Worm (Caenorhabditis elegans): ENCODE results near the gene mrpl-55.

mrpl-55 gene

DNA sequence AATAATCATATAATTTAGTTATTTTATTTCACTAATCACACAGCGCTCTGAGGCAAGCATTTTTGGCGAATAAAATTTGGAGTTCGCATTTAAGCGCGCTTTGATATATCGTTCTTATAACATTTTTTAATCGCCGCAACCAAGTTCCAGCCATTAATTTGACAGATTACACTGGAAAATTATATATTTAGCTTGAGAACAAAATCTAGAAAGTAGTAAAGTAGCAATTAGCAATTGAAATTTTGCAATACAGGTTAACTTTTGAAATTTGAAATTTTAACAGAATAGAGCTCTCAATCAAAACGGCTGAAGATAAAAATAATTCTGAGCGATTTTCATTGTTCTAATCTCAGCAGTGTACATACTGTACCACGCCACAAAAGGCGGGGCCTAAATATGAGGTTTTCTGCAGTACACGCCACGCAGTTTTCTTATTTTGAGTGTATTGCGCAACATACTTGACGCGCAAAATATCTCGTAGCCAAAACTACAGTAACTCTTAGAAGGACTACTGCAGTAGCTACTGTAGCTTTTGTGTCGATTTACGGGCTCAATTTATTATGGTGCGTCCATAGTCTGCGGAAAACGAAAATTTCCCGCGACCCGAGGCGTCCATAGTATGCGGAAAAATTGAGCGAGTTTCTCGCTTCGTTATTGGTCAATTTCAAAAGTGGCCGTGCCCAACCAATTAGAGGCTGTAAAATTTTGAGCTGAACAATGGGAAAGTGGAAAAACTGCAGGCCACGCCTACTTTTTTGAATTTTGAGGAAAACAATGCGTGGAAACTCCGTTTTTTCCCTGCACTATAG lies 16.5 kb upstream of the mrpl-55 start (continued):
- TF ChIP-seq mcd-1 (GFP tag; IDR thresholded peaks at IDR 0.05): peak; percentile 8; the same call in 1 of the 2 replicates
- no peak for TF ChIP-seq egl-18 (GFP tag; IDR thresholded peaks at IDR 0.05)
- peak; percentile 67; the same call in 1 of the 2 replicates for TF ChIP-seq ekl-4 (GFP tag; IDR thresholded peaks at IDR 0.05)
- no peak for TF ChIP-seq nhr-179 (tag; optimal IDR thresholded peaks at IDR 0.05)
- TF ChIP-seq rec-8 (tag; optimal IDR thresholded peaks at IDR 0.05): peak in 1 of 2 experiments; percentile 16
- peak; percentile 24 for TF ChIP-seq tbx-9 (tag; optimal IDR thresholded peaks at IDR 0.05; ENCODE audit: borderline replicate concordance)

DNA sequence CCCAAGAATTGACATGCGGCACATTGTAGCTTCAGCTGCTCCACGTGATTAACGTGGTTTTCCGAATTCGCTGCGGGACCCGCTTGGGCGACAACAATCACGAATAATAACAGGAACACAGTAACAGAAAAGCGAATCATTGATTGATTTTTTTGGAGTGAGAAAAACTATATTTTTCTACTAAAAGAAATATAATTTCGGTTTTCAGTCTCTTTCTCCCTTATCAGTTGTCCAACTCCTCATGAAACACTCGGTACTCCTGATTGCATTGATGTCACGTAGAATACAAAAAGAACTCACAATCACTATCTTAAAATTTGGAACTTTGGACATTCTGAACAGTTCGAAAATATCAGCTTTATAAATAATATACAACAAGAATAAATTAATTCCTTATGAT lies 14.9 kb upstream of the mrpl-55 start, which contains the start of gene Y66H1A.5:
Y66H1A.5 (minus strand) TSS at position 265 of the 400 bp plus-strand sequence.
- TF ChIP-seq madf-3 (GFP tag; IDR thresholded peaks at IDR 0.05) (0 out of 2 replicates have a peak, but pooled peaks have one; percentile 53), tlf-1 (GFP tag; optimal IDR thresholded peaks at IDR 0.05) (peak; percentile 37), atf-7 (tag; optimal IDR thresholded peaks at IDR 0.05) (no peak), nhr-80 (tag; optimal IDR thresholded peaks at IDR 0.05) (peak; percentile 50), F55B11.4 (tag; optimal IDR thresholded peaks at IDR 0.05; ENCODE audit: borderline replicate concordance, insufficient read depth) (no peak), let-607 (tag; optimal IDR thresholded peaks at IDR 0.05) (peak in 1 of 2 experiments; percentile 16)

DNA sequence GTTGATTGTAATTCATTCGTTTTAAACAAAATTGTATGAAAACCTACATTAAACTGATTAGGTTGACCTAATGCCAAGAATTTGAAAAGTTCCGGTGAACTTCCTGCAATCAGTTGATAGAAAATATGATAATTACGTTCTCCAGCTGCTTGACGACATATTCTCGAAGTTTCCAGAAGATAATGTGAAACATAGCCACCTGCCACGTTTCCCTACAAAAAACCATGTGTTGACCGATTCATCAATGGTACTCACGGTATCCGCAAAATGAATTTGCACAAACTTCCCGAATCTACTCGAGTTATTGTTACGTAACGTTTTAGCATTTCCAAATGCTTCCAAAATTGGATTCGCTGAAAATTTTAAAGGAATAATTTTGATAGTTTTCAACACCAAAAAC lies 5.4 kb upstream of the mrpl-55 start:
- TF ChIP-seq lsy-27 (tag; optimal IDR thresholded peaks at IDR 0.05; ENCODE audit: borderline replicate concordance, insufficient read depth) (no peak), F55B11.4 (tag; optimal IDR thresholded peaks at IDR 0.05; ENCODE audit: borderline replicate concordance, insufficient read depth) (no peak), ekl-4 (GFP tag; IDR thresholded peaks at IDR 0.05) (no peak), hlh-26 (GFP tag; conservative IDR thresholded peaks at IDR 0.05) (no peak), Y53F4B.3 (GFP tag; IDR thresholded peaks at IDR 0.05) (no peak), Y79H2A.3 (GFP tag; conservative IDR thresholded peaks at IDR 0.05) (no peak), attf-3 (GFP tag; conservative IDR thresholded peaks at IDR 0.05) (no peak), aptf-2 (GFP tag; conservative IDR thresholded peaks at IDR 0.05) (no peak), dpff-1 (tag; optimal IDR thresholded peaks at IDR 0.05) (no peak), athp-1 (tag; optimal IDR thresholded peaks at IDR 0.05) (no peak), ztf-28 (GFP tag; IDR thresholded peaks at IDR 0.05) (no peak), tbp1 (GFP tag; optimal IDR thresholded peaks at IDR 0.05) (no peak), C06A6.2 (GFP tag; conservative IDR thresholded peaks at IDR 0.05) (no peak)

DNA sequence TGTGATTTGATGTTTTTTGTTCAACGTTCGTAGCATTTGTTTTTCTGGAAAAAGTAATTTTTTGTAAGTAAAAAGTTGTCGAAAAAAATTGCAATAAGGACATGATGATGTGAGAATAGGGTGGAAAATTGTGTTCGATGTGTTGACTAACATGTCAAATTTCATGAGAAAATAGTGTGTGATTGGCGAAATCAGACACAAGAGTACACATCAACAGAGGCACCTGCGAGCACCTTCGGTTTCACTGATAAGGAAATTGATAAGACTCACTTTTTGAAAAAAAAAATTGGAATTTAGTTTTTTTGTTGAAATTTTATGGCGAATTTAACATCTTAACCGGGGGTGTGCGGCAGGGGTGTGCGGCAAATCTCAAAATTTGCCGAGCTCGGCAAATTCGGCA lies 3.3 kb upstream of the mrpl-55 start, which contains the start of gene hum-8:
hum-8 (minus strand) TSS at position 46 of the 400 bp plus-strand sequence.
- TF ChIP-seq nhr-80 (tag; optimal IDR thresholded peaks at IDR 0.05): peak; percentile 83
- no peak for TF ChIP-seq nfyb-1 (GFP tag; IDR thresholded peaks at IDR 0.05)
- TF ChIP-seq pha-4 (tag; optimal IDR thresholded peaks at IDR 0.05): peak; percentile 58

DNA sequence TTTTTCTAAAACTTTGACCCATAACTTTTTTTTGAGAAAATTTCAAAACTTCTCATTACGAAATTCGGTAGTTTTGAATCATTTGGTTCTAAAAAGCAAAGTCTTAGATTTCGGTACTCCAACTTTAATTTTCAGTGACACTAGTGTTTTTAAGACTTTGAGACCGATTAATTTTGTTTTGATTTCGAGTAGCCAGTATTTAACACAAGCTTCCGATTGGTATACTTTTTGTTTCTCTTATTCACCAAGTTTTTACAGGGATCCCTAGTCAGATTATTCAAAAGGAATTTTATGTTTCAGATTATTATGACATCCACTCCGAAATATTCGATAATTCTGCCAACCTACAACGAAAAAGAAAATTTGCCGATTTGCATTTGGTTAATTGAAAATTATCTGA lies 1.6 kb downstream of the mrpl-55 start, which contains the start of gene dpm-1:
dpm-1 (plus strand) TSS at position 301 of the 400 bp plus-strand sequence.
- TF ChIP-seq T26A5.8 (tag; optimal IDR thresholded peaks at IDR 0.05) (no peak), hmg-20 (GFP tag; IDR thresholded peaks at IDR 0.05) (no peak), zfh-2 (GFP tag; conservative IDR thresholded peaks at IDR 0.05) (no peak), lin-54 (GFP tag; optimal IDR thresholded peaks at IDR 0.05) (no peak), tbx-9 (tag; optimal IDR thresholded peaks at IDR 0.05; ENCODE audit: borderline replicate concordance) (no peak), C06A6.2 (GFP tag; conservative IDR thresholded peaks at IDR 0.05) (no peak), rpc-1 (optimal IDR thresholded peaks at IDR 0.05) (no peak), rpc-1 (tag; optimal IDR thresholded peaks at IDR 0.05) (no peak), hsf-1 (GFP tag; IDR thresholded peaks at IDR 0.05) (no peak), nhr-90 (tag; optimal IDR thresholded peaks at IDR 0.05) (no peak), mes-4 (tag; optimal IDR thresholded peaks at IDR 0.05) (no peak), attf-5 (GFP tag; optimal IDR thresholded peaks at IDR 0.05) (no peak)
